Fruit fly (Drosophila melanogaster): ENCODE results near the gene Alg7.

- TF ChIP-seq Jra (GFP tag; optimal IDR thresholded peaks at IDR 0.05) (no peak), N (GFP tag; optimal IDR thresholded peaks at IDR 0.05) (no peak), tai (GFP tag; optimal IDR thresholded peaks at IDR 0.05) (no peak), psq (GFP tag; optimal IDR thresholded peaks at IDR 0.05) (no peak), Dif (GFP tag; optimal IDR thresholded peaks at IDR 0.05; ENCODE audit: partially characterized antibody) (no peak), jim (GFP tag; optimal IDR thresholded peaks at IDR 0.05) (no peak), Myc (optimal IDR thresholded peaks at IDR 0.05) (no peak), h (GFP tag; optimal IDR thresholded peaks at IDR 0.05) (no peak), rgr (GFP tag; optimal IDR thresholded peaks at IDR 0.05) (no peak), pan (optimal IDR thresholded peaks at IDR 0.05) (no peak)
These were observed 46.3 kb downstream of the Alg7 start, which contains the start of gene CG15480 for dm6 chr2L:13225225-13225840.
